Fruit fly (Drosophila melanogaster) S2 (cell line): ENCODE measurements around the gene CG3088.

Source experiments
- CG8478 ChIP-seq: fragments of >200 bp; optimal IDR thresholded peaks from 2 replicates; lab custom pipeline; 2018
- CTCF ChIP-seq, 2 experiments: fragments of >200 bp; optimal IDR thresholded peaks; 2 replicates each; lab custom pipeline; 2018

- TF ChIP-seq CG8478 (lab: Kevin White, UChicago) (no peak), CTCF (optimal IDR thresholded peaks at IDR 0.05; lab: Kevin White, UChicago) (no peak)
These were observed at the start of gene CG3088, which contains the start of gene CG3306 for dm6 chr3L:9601225-9601624.
